Fruit fly (Drosophila melanogaster): ENCODE data around the gene RhoGAP16F.

Gene RhoGAP16F

DNA sequence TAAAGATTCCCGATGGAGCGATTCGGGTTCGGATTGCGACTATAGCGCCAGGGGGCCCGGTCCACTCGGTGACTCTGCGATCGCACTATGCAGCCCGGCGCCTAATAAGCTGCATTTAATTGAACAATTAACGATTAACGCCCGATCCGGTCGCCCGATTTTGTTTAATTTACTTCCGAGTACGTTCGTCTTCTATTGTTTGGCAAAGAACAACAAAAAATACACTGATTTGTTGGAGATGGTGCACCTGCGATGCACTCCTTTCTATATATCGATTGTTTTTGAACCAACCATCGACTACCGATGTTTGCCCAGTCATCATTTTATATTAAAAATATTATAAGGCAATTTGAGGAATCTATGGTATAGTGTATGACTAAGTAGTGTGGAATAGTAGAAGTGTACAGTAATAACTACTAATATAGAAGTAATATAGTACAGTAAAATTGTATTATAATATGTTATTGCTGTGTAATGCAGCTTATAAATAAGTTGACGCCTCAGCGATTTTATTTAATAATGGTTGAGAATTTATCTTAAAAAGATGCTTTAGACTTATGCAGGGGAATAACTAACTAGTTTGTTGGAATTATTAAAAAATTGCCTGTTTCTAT lies 8.3 kb downstream of the RhoGAP16F start, which contains the start of gene Mvb12 (continued):
- TF ChIP-seq nerfin-1 (tag; optimal IDR thresholded peaks at IDR 0.05) (peak; percentile 38), Fer1 (GFP tag; optimal IDR thresholded peaks at IDR 0.05) (peak; percentile 19), sima (GFP tag; optimal IDR thresholded peaks at IDR 0.05) (no peak), cad (GFP tag; optimal IDR thresholded peaks at IDR 0.05) (no peak), slbo (GFP tag; IDR thresholded peaks at IDR 0.05) (peak; percentile 41; the same call in 1 of the 2 replicates), Dip2 (GFP tag; IDR thresholded peaks at IDR 0.05) (no peak), CG6791 (GFP tag; IDR thresholded peaks at IDR 0.05; ENCODE audit: partially characterized antibody) (peak; percentile 63), fd102C (GFP tag; optimal IDR thresholded peaks at IDR 0.05) (no peak), bbx (GFP tag; IDR thresholded peaks at IDR 0.05; ENCODE audit: partially characterized antibody) (peak; percentile 74), inv (GFP tag; IDR thresholded peaks at IDR 0.05; ENCODE audit: partially characterized antibody) (peak; percentile 41; the same call in 1 of the 2 replicates), ato (GFP tag; IDR thresholded peaks at IDR 0.05; ENCODE audit: partially characterized antibody) (peak; percentile 54; the same call in 1 of the 2 replicates), CTCF (GFP tag; optimal IDR thresholded peaks at IDR 0.05) (no peak), tll (GFP tag; optimal IDR thresholded peaks at IDR 0.05) (no peak), knrl (GFP tag; IDR thresholded peaks at IDR 0.05; ENCODE audit: partially characterized antibody) (peak; percentile 37; the same call in 2 of the 3 replicates), vnd (GFP tag; IDR thresholded peaks at IDR 0.05; ENCODE audit: partially characterized antibody) (peak; percentile 19; the same call in 2 of the 3 replicates), CG18262 (tag; optimal IDR thresholded peaks at IDR 0.05) (peak; percentile 16), dan (GFP tag; IDR thresholded peaks at IDR 0.05) (no peak), CG13894 (tag; optimal IDR thresholded peaks at IDR 0.05) (no peak), CG7963 (GFP tag; IDR thresholded peaks at IDR 0.05; ENCODE audit: partially characterized antibody) (0 out of 3 replicates have a peak, but pooled peaks have one; percentile 40), CG9609 (GFP tag; optimal IDR thresholded peaks at IDR 0.05) (no peak), kay (GFP tag; optimal IDR thresholded peaks at IDR 0.05) (no peak), pzg (GFP tag; optimal IDR thresholded peaks at IDR 0.05) (peak; percentile 24), Pdp1 (GFP tag; optimal IDR thresholded peaks at IDR 0.05) (peak in 1 of 2 experiments; percentile 0), CG17359 (tag; optimal IDR thresholded peaks at IDR 0.05) (peak; percentile 5), en (GFP tag; optimal IDR thresholded peaks at IDR 0.05) (no peak), PHDP (tag; optimal IDR thresholded peaks at IDR 0.05) (peak; percentile 23), gem (tag; optimal IDR thresholded peaks at IDR 0.05) (peak; percentile 18), Myb (GFP tag; optimal IDR thresholded peaks at IDR 0.05) (no peak), prd (optimal IDR thresholded peaks at IDR 0.05) (no peak), prd (GFP tag; IDR thresholded peaks at IDR 0.05) (0 out of 3 replicates have a peak, but pooled peaks have one; percentile 13), CG8290 (GFP tag; optimal IDR thresholded peaks at IDR 0.05) (no peak), CG8290 (tag; optimal IDR thresholded peaks at IDR 0.05) (peak; percentile 32 to 34), CG12071 (GFP tag; optimal IDR thresholded peaks at IDR 0.05) (peak; percentile 7), CG1603 (tag; optimal IDR thresholded peaks at IDR 0.05) (peak; percentile 48), chm (GFP tag; IDR thresholded peaks at IDR 0.05) (peak; percentile 48; the same call in 1 of the 2 replicates), CG8924 (tag; optimal IDR thresholded peaks at IDR 0.05) (peak; percentile 17), Opbp (GFP tag; IDR thresholded peaks at IDR 0.05; ENCODE audit: partially characterized antibody) (peak; percentile 78), CG3407 (GFP tag; optimal IDR thresholded peaks at IDR 0.05) (peak; percentile 39), CG16813 (GFP tag; IDR thresholded peaks at IDR 0.05; ENCODE audit: partially characterized antibody) (peak; percentile 59), CG6813 (GFP tag; optimal IDR thresholded peaks at IDR 0.05) (no peak), gfzf (GFP tag; optimal IDR thresholded peaks at IDR 0.05) (no peak), CG16779 (GFP tag; IDR thresholded peaks at IDR 0.05) (no peak), amos (GFP tag; IDR thresholded peaks at IDR 0.05; ENCODE audit: partially characterized antibody) (peak; percentile 73), Rx (GFP tag; IDR thresholded peaks at IDR 0.05) (no peak), CG2678 (tag; optimal IDR thresholded peaks at IDR 0.05) (peak; percentile 23), CG16815 (GFP tag; optimal IDR thresholded peaks at IDR 0.05) (no peak), salm (tag; optimal IDR thresholded peaks at IDR 0.05) (peak; percentile 1), E2f2 (GFP tag; IDR thresholded peaks at IDR 0.05) (peak; percentile 19; the same call in 1 of the 2 replicates), YL-1 (GFP tag; optimal IDR thresholded peaks at IDR 0.05) (peak; percentile 23)

Measured in whole organism, embryonic.